Worm (Caenorhabditis elegans): ENCODE measurements around the gene K08D9.4.

DNA sequence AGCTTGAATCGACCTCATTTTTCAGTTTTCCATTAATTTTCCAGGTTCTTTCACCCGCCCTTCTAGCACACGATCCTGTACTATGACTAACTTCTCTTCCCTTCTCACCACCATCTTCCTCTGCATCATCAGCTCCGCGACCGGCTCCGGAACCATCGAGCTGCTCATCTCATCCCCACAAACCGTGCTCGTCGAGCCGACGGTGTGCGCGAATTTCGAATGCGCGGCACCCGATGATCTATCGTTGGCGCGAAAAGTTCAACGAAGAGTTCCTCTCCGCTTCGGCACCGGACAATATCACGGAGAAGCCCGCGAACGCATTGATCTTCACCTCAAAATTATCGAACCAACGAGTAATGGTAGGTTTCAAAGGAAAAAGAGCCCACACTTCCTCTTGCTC, 9.9 kb upstream of the K08D9.4 start, which contains the start of gene apx-1:
- no peak for TF ChIP-seq unc-62 (GFP tag; optimal IDR thresholded peaks at IDR 0.05 in 1 of 2)
- TF ChIP-seq unc-62 (tag; optimal IDR thresholded peaks at IDR 0.05): no peak
- TF ChIP-seq ama-1 (optimal IDR thresholded peaks at IDR 0.05): no peak
- TF ChIP-seq dmd-8 (GFP tag; IDR thresholded peaks at IDR 0.05): no peak
- TF ChIP-seq nhr-6 (tag; optimal IDR thresholded peaks at IDR 0.05): no peak
- no peak for TF ChIP-seq lin-39 (tag; optimal IDR thresholded peaks at IDR 0.05)
- no peak for TF ChIP-seq nhr-10 (tag; optimal IDR thresholded peaks at IDR 0.05)
- TF ChIP-seq snpc-4 (tag; optimal IDR thresholded peaks at IDR 0.05): no peak
- no peak for TF ChIP-seq hlh-30 (tag; optimal IDR thresholded peaks at IDR 0.05; ENCODE audit: insufficient read depth)
- no peak for TF ChIP-seq ceh-82 (tag; optimal IDR thresholded peaks at IDR 0.05)
- TF ChIP-seq fkh-10 (GFP tag; optimal IDR thresholded peaks at IDR 0.05): no peak
- no peak for TF ChIP-seq zfp-2 (tag; optimal IDR thresholded peaks at IDR 0.05)
